Fruit fly (Drosophila melanogaster) whole organism, prepupa: ENCODE measurements around the gene Blos3.

Experiments
- Blimp-1 ChIP-seq: fragments of 200-800 bp; sonication (Bioruptor generic); optimal IDR thresholded peaks from 3 replicates; lab custom pipeline; 2017; ENCODE audit warnings: missing biosample characterization, missing genetic modification characterization, mild to moderate bottlenecking, moderate library complexity, missing genetic modification reagents
- CG11902 ChIP-seq: fragments of 200-800 bp; sonication (Bioruptor generic); optimal IDR thresholded peaks from 3 replicates; lab custom pipeline; 2016; ENCODE audit warnings: missing biosample characterization, missing genetic modification characterization
- Lpt ChIP-seq: fragments of 200-800 bp; sonication (Bioruptor generic); optimal IDR thresholded peaks from 3 replicates; lab custom pipeline; 2016; ENCODE audit warnings: missing biosample characterization, missing genetic modification characterization
- Sox14 ChIP-seq: fragments of 200-800 bp; sonication (Bioruptor generic); optimal IDR thresholded peaks from 3 replicates; lab custom pipeline; 2016; ENCODE audit warnings: missing biosample characterization, missing genetic modification characterization
- esn ChIP-seq: fragments of 200-800 bp; sonication (Bioruptor generic); optimal IDR thresholded peaks from 2 replicates; lab custom pipeline; 2016; ENCODE audit warnings: missing biosample characterization, mild to moderate bottlenecking, missing genetic modification characterization, moderate library complexity

DNA sequence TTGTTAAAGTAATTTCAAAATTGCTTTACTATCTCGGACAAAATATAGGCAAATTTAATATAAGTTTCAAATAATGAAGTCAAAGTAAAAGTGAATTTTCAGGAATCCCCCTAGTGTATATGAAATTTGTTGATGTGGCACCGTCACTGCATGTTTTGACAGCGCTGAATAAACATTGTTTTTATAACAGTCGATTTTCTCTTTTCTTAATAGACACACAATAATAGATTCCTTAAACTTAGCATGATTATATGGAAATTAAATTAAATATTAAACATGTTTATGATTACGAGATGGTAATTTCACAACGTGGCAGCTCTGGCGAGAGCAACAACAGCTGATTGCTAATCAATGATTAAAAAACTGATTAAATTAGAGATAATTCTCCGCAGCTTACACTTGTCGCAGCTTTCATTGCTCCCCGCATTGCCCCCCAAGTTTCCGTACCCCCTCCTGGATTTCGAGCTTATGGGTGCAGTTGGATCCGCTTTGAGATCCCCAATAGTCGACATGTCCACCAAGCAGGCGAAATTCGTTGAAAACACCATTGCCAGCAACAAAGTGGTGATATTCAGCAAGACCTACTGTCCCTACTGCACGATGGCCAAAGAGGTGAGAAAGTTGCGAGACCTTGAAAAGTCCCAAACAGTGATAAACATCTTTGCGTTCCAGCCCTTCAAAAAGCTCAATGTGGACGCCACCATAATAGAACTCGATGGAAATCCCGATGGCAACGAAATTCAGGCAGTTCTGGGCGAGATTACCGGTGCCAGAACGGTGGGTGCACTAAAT, 793 bp upstream of the Blos3 start, which contains the start of gene Grx1:
- TF ChIP-seq Lpt (peak; percentile 48), Blimp-1 (GFP tag; lab: Kevin White, UChicago) (peak; percentile 68), esn (GFP tag; lab: Kevin White, UChicago) (peak; percentile 62), CG11902 (GFP tag; lab: Kevin White, UChicago) (peak; percentile 26), Sox14 (GFP tag; lab: Kevin White, UChicago) (peak; percentile 47)
